Worm (Caenorhabditis elegans) whole organism, late embryonic: ENCODE measurements around the gene T03D8.6.

Experiments
- C08G9.2 ChIP-seq: sonication (generic microtip); optimal IDR thresholded peaks from 2 replicates; lab custom pipeline; 2016; ENCODE audit warnings: mild to moderate bottlenecking, missing genetic modification characterization, moderate library complexity, missing compliant biosample characterization
- F13H6.1 ChIP-seq: sonication (generic microtip); optimal IDR thresholded peaks from 2 replicates; lab custom pipeline; 2016; ENCODE audit warnings: missing genetic modification characterization, missing compliant biosample characterization
- K02D7.2 ChIP-seq: sonication (generic microtip); optimal IDR thresholded peaks from 2 replicates; lab custom pipeline; 2017; ENCODE audit warnings: mild to moderate bottlenecking, missing genetic modification characterization, missing compliant biosample characterization
- T23F11.4 ChIP-seq: fragments of 200-800 bp; sonication (Bioruptor generic); optimal IDR thresholded peaks from 2 replicates; lab custom pipeline; 2018; ENCODE audit warnings: mild to moderate bottlenecking, missing genetic modification characterization, missing compliant biosample characterization
- Y22D7AL.16 ChIP-seq: sonication (generic microtip); optimal IDR thresholded peaks from 2 replicates; lab custom pipeline; 2016; ENCODE audit warnings: missing genetic modification characterization, missing compliant biosample characterization
- ama-1 ChIP-seq: fragments of 150-350 bp; optimal IDR thresholded peaks from 2 replicates; lab custom pipeline; 2014
- ceh-14 ChIP-seq: sonication (generic microtip); optimal IDR thresholded peaks from 2 replicates; lab custom pipeline; 2016; ENCODE audit warnings: missing genotype, missing genetic modification characterization, missing compliant biosample characterization
- ceh-18 ChIP-seq: sonication (generic microtip); optimal IDR thresholded peaks from 2 replicates; lab custom pipeline; 2016; ENCODE audit warnings: missing genetic modification characterization, missing compliant biosample characterization
- ceh-30 ChIP-seq: fragments of 150-350 bp; optimal IDR thresholded peaks from 2 replicates; lab custom pipeline; 2014; ENCODE audit warnings: missing biosample characterization, missing genetic modification characterization
- che-1 ChIP-seq: sonication (generic microtip); optimal IDR thresholded peaks from 2 replicates; lab custom pipeline; 2016; ENCODE audit warnings: mild to moderate bottlenecking, missing genetic modification characterization, missing compliant biosample characterization
- dve-1 ChIP-seq: sonication (generic microtip); optimal IDR thresholded peaks from 2 replicates; lab custom pipeline; 2017; ENCODE audit warnings: antibody characterized with exemption, mild to moderate bottlenecking, missing genetic modification characterization, missing compliant biosample characterization
- elt-4 ChIP-seq: sonication (generic microtip); optimal IDR thresholded peaks from 2 replicates; lab custom pipeline; 2016; ENCODE audit warnings: missing genetic modification characterization, missing compliant biosample characterization
- ets-4 ChIP-seq: sonication (generic microtip); optimal IDR thresholded peaks from 2 replicates; lab custom pipeline; 2016; ENCODE audit warnings: missing genetic modification characterization, missing compliant biosample characterization
- fkh-6 ChIP-seq: sonication (generic microtip); optimal IDR thresholded peaks from 2 replicates; lab custom pipeline; 2016; ENCODE audit warnings: missing genetic modification characterization, missing compliant biosample characterization
- gmeb-2 ChIP-seq: sonication (generic microtip); optimal IDR thresholded peaks from 2 replicates; lab custom pipeline; 2016; ENCODE audit warnings: missing genetic modification characterization, inconsistent platforms, missing compliant biosample characterization
- hlh-15 ChIP-seq: sonication (generic microtip); optimal IDR thresholded peaks from 2 replicates; lab custom pipeline; 2016; ENCODE audit warnings: missing genetic modification characterization, missing compliant biosample characterization
- hlh-6 ChIP-seq: sonication (generic microtip); optimal IDR thresholded peaks from 2 replicates; lab custom pipeline; 2016; ENCODE audit warnings: missing genotype, missing genetic modification characterization, missing compliant biosample characterization
- hlh-8 ChIP-seq: sonication (generic microtip); optimal IDR thresholded peaks from 2 replicates; lab custom pipeline; 2016; ENCODE audit warnings: missing genotype, missing genetic modification characterization, missing compliant biosample characterization
- lin-11 ChIP-seq: fragments of 200-800 bp; sonication (Bioruptor generic); optimal IDR thresholded peaks from 2 replicates; lab custom pipeline; 2018; ENCODE audit warnings: mild to moderate bottlenecking, missing genetic modification characterization, missing compliant biosample characterization
- madf-2 ChIP-seq: sonication (generic microtip); optimal IDR thresholded peaks from 2 replicates; lab custom pipeline; 2017; ENCODE audit warnings: missing genetic modification characterization, missing compliant biosample characterization
- mec-3 ChIP-seq: sonication (generic microtip); optimal IDR thresholded peaks from 2 replicates; lab custom pipeline; 2016; ENCODE audit warnings: borderline replicate concordance, missing genetic modification characterization, missing compliant biosample characterization
- nfya-1 ChIP-seq: sonication (generic microtip); optimal IDR thresholded peaks from 2 replicates; lab custom pipeline; 2017; ENCODE audit warnings: missing genetic modification characterization, mild to moderate bottlenecking, missing compliant biosample characterization, antibody characterized with exemption, moderate library complexity
- nhr-11 ChIP-seq: fragments of 150-350 bp; optimal IDR thresholded peaks from 2 replicates; lab custom pipeline; 2014; ENCODE audit warnings: missing biosample characterization, missing genetic modification characterization
- nhr-232 ChIP-seq: sonication (generic microtip); optimal IDR thresholded peaks from 2 replicates; lab custom pipeline; 2016; ENCODE audit warnings: missing genetic modification characterization, missing compliant biosample characterization
- npax-4 ChIP-seq: sonication (generic microtip); optimal IDR thresholded peaks from 2 replicates; lab custom pipeline; 2016; ENCODE audit warnings: missing genetic modification characterization, missing compliant biosample characterization
- pat-9 ChIP-seq: fragments of 200-800 bp; sonication (Bioruptor generic); optimal IDR thresholded peaks from 2 replicates; lab custom pipeline; 2018; ENCODE audit warnings: mild to moderate bottlenecking, missing genetic modification characterization, moderate library complexity, missing compliant biosample characterization
- pax-1 ChIP-seq: fragments of 150-350 bp; optimal IDR thresholded peaks from 2 replicates; lab custom pipeline; 2014; ENCODE audit warnings: missing biosample characterization, missing genetic modification characterization
- ref-2 ChIP-seq: sonication (generic microtip); optimal IDR thresholded peaks from 2 replicates; lab custom pipeline; 2016; ENCODE audit warnings: missing genetic modification characterization, missing compliant biosample characterization
- rnt-1 ChIP-seq: sonication (generic microtip); optimal IDR thresholded peaks from 2 replicates; lab custom pipeline; 2016; ENCODE audit warnings: missing genetic modification characterization, missing compliant biosample characterization
- sox-4 ChIP-seq: sonication (generic microtip); optimal IDR thresholded peaks from 2 replicates; lab custom pipeline; 2017; ENCODE audit warnings: mild to moderate bottlenecking, missing genetic modification characterization, inconsistent platforms, missing compliant biosample characterization
- tbx-2 ChIP-seq: sonication (generic microtip); optimal IDR thresholded peaks from 2 replicates; lab custom pipeline; 2016; ENCODE audit warnings: missing genetic modification characterization, missing compliant biosample characterization
- tbx-7 ChIP-seq: sonication (generic microtip); optimal IDR thresholded peaks from 2 replicates; lab custom pipeline; 2016; ENCODE audit warnings: missing genotype, missing genetic modification characterization, missing compliant biosample characterization
- ttx-3 ChIP-seq: sonication (generic microtip); optimal IDR thresholded peaks from 2 replicates; lab custom pipeline; 2016; ENCODE audit warnings: missing genetic modification reagents, missing genetic modification characterization, missing compliant biosample characterization
- unc-3 ChIP-seq, 2 experiments: fragments of 200-800 bp in 1 of 2; sonication (Bioruptor generic) in 1 of 2; sonication (generic microtip) in 1 of 2; conservative IDR thresholded peaks in 1 of 2; optimal IDR thresholded peaks in 1 of 2; 2 replicates each; pipeline versions ENCODE4 v1.3.6 to Lab custom; 2016 to 2022; ENCODE audit warnings: missing compliant biosample characterization in 2 of 2, missing genetic modification characterization in 2 of 2, missing genetic modification reagents in 1 of 2
- unc-42 ChIP-seq: sonication (generic microtip); optimal IDR thresholded peaks from 2 replicates; lab custom pipeline; 2016; ENCODE audit warnings: missing genotype, missing genetic modification characterization, missing compliant biosample characterization
- unc-55 ChIP-seq: sonication (generic microtip); optimal IDR thresholded peaks from 2 replicates; lab custom pipeline; 2017; ENCODE audit warnings: missing biosample characterization, missing genetic modification reagents, missing genetic modification characterization

Gene T03D8.6

ce11 chrV:20793761-20794160 is 26.4 kb downstream of the T03D8.6 start (continued):
- TF ChIP-seq ceh-14 (no peak), K02D7.2 (no peak), nfya-1 (peak; percentile 17), sox-4 (tag; lab: Kevin White, UChicago) (no peak), T23F11.4 (GFP tag; lab: Kevin White, UChicago) (no peak), pat-9 (peak; percentile 45), unc-3 (GFP tag; conservative IDR thresholded peaks at IDR 0.05; lab: Robert Waterston, UW) (no peak), unc-3 (tag; optimal IDR thresholded peaks at IDR 0.05; lab: Kevin White, UChicago) (no peak), ceh-18 (tag; lab: Kevin White, UChicago) (peak; percentile 92), ceh-30 (tag; lab: Kevin White, UChicago) (no peak)

- TF ChIP-seq lin-11 (tag; lab: Kevin White, UChicago): no peak
- no peak for TF ChIP-seq ceh-14
- TF ChIP-seq ama-1 (lab: Kevin White, UChicago): no peak
- TF ChIP-seq unc-55 (GFP tag; lab: Kevin White, UChicago): no peak
- TF ChIP-seq tbx-7: no peak
- TF ChIP-seq ttx-3 (tag; lab: Kevin White, UChicago): no peak
- TF ChIP-seq gmeb-2 (tag; lab: Kevin White, UChicago): no peak
- TF ChIP-seq che-1 (tag; lab: Kevin White, UChicago): no peak
- TF ChIP-seq unc-42 (tag; lab: Kevin White, UChicago): no peak
- no peak for TF ChIP-seq elt-4
- no peak for TF ChIP-seq unc-3 (GFP tag; conservative IDR thresholded peaks at IDR 0.05; lab: Robert Waterston, UW)
- TF ChIP-seq unc-3 (tag; optimal IDR thresholded peaks at IDR 0.05; lab: Kevin White, UChicago): no peak
- no peak for TF ChIP-seq hlh-6
- no peak for TF ChIP-seq fkh-6 (tag; lab: Kevin White, UChicago)
Measured at ce11 chrV:20792371-20792890, 27.7 kb downstream of the T03D8.6 start, which contains the start of gene Y44A6D.3. TSS of gene Y44A6D.3 (minus strand) at chrV:20792421.

- TF ChIP-seq ceh-30 (tag; lab: Kevin White, UChicago): no peak
- no peak for TF ChIP-seq nhr-11 (tag; lab: Kevin White, UChicago)
- TF ChIP-seq tbx-7: no peak
- TF ChIP-seq T23F11.4 (GFP tag; lab: Kevin White, UChicago): no peak
- TF ChIP-seq npax-4 (tag; lab: Kevin White, UChicago): no peak
- no peak for TF ChIP-seq hlh-15 (tag; lab: Kevin White, UChicago)
- no peak for TF ChIP-seq tbx-2 (tag; lab: Kevin White, UChicago)
- TF ChIP-seq dve-1 (tag; lab: Kevin White, UChicago): no peak
- no peak for TF ChIP-seq Y22D7AL.16
Measured at ce11 chrV:20790616-20791015, 29.5 kb downstream of the T03D8.6 start.

- no peak for TF ChIP-seq ref-2 (tag; lab: Kevin White, UChicago)
- no peak for TF ChIP-seq Y22D7AL.16
- no peak for TF ChIP-seq npax-4 (tag; lab: Kevin White, UChicago)
- TF ChIP-seq ets-4: no peak
- TF ChIP-seq pax-1: no peak
- no peak for TF ChIP-seq hlh-8 (tag; lab: Kevin White, UChicago)
- no peak for TF ChIP-seq rnt-1 (tag; lab: Kevin White, UChicago)
- no peak for TF ChIP-seq tbx-2 (tag; lab: Kevin White, UChicago)
- TF ChIP-seq madf-2: no peak
- TF ChIP-seq F13H6.1 (tag; lab: Kevin White, UChicago): no peak
- no peak for TF ChIP-seq mec-3 (tag; lab: Kevin White, UChicago)
- TF ChIP-seq C08G9.2 (tag; lab: Kevin White, UChicago): no peak
- TF ChIP-seq nhr-232 (tag; lab: Kevin White, UChicago): no peak
- TF ChIP-seq, all 69 proteins: peak for 0
Measured at ce11 chrV:20790011-20790410, 30.1 kb downstream of the T03D8.6 start, which contains the start of gene Y44A6D.1. TSS of gene Y44A6D.1 (minus strand) at chrV:20790033.
